Worm (Caenorhabditis elegans) whole organism, early embryonic: ENCODE results near the gene C45G7.4.

Experiments
- B0310.2 ChIP-seq: sonication (generic microtip); optimal IDR thresholded peaks from 2 replicates; lab custom pipeline; 2016; ENCODE audit warnings: mild to moderate bottlenecking, missing genetic modification characterization, missing compliant biosample characterization
- F13C5.2 ChIP-seq: sonication (generic microtip); optimal IDR thresholded peaks from 2 replicates; lab custom pipeline; 2017; ENCODE audit warnings: mild to moderate bottlenecking, missing genetic modification characterization, inconsistent platforms, missing compliant biosample characterization
- aly-1 ChIP-seq: sonication (generic microtip); optimal IDR thresholded peaks from 2 replicates; lab custom pipeline; 2016; ENCODE audit warnings: missing genetic modification characterization, missing compliant biosample characterization
- ama-1 ChIP-seq: fragments of 150-350 bp; optimal IDR thresholded peaks from 2 replicates; lab custom pipeline; 2014
- ceh-13 ChIP-seq: fragments of 200-800 bp; sonication (Bioruptor generic); optimal IDR thresholded peaks from 2 replicates; lab custom pipeline; 2018; ENCODE audit warnings: mild to moderate bottlenecking, missing genetic modification characterization, missing compliant biosample characterization
- ceh-36 ChIP-seq: sonication (generic microtip); optimal IDR thresholded peaks from 2 replicates; lab custom pipeline; 2016; ENCODE audit warnings: missing genetic modification characterization, inconsistent platforms, missing compliant biosample characterization
- ets-7 ChIP-seq: sonication (generic microtip); optimal IDR thresholded peaks from 2 replicates; lab custom pipeline; 2016; ENCODE audit warnings: missing genotype, missing genetic modification characterization, missing compliant biosample characterization
- flt-1 ChIP-seq: fragments of 200-800 bp; sonication (Bioruptor generic); IDR thresholded peaks from 2 replicates; pipeline ENCODE4 v1.3.6; 2022; ENCODE audit warnings: missing genetic modification characterization, missing compliant biosample characterization
- hmbx-1 ChIP-seq: sonication (generic microtip); optimal IDR thresholded peaks from 2 replicates; lab custom pipeline; 2016; ENCODE audit warnings: mild to moderate bottlenecking, missing genetic modification characterization, missing compliant biosample characterization
- hnd-1 ChIP-seq: sonication (generic microtip); optimal IDR thresholded peaks from 2 replicates; lab custom pipeline; 2016; ENCODE audit warnings: missing genetic modification characterization, missing compliant biosample characterization
- pes-1 ChIP-seq: fragments of 200-800 bp; sonication (Bioruptor generic); IDR thresholded peaks from 2 replicates; pipeline ENCODE4 v1.3.6; 2022; ENCODE audit warnings: missing genetic modification reagents, missing genetic modification characterization, missing compliant biosample characterization
- scrt-1 ChIP-seq: fragments of 200-800 bp; sonication (Bioruptor generic); IDR thresholded peaks from 2 replicates; pipeline ENCODE4 v1.3.6; 2022; ENCODE audit warnings: missing genetic modification characterization, missing compliant biosample characterization
- sea-1 ChIP-seq: fragments of 200-800 bp; sonication (Bioruptor generic); conservative IDR thresholded peaks from 2 replicates; pipeline ENCODE4 v1.3.6; 2022; ENCODE audit warnings: missing genetic modification characterization, missing compliant biosample characterization
- tbx-11 ChIP-seq: fragments of 200-800 bp; sonication (Bioruptor generic); IDR thresholded peaks from 2 replicates; pipeline ENCODE4 v1.3.6; 2022; ENCODE audit warnings: missing genetic modification characterization, missing compliant biosample characterization
- tbx-37 ChIP-seq: fragments of 200-800 bp; sonication (Bioruptor generic); conservative IDR thresholded peaks from 2 replicates; pipeline ENCODE4 v1.3.6; 2022; ENCODE audit warnings: missing genetic modification reagents, missing genetic modification characterization, missing compliant biosample characterization
- tra-4 ChIP-seq: sonication (generic microtip); optimal IDR thresholded peaks from 2 replicates; lab custom pipeline; 2017; ENCODE audit warnings: missing genetic modification characterization, missing compliant biosample characterization

Gene C45G7.4

ce11 chrIV:2464156-2464555 is 31.4 kb downstream of the C45G7.4 start, which contains the start of gene ilys-3:
ilys-3 (plus strand) TSS chrIV:2464456.
- TF ChIP-seq tbx-37 = no peak
- TF ChIP-seq scrt-1 = no peak
- no peak for TF ChIP-seq tra-4 (tag; lab: Kevin White, UChicago)
- no peak for TF ChIP-seq tbx-11 (GFP tag; lab: Robert Waterston, UW)
- TF ChIP-seq ets-7 (tag; lab: Kevin White, UChicago) = no peak
- no peak for TF ChIP-seq B0310.2 (tag; lab: Kevin White, UChicago)
- TF ChIP-seq ceh-13 = no peak
- TF ChIP-seq sea-1 (GFP tag; lab: Robert Waterston, UW) = no peak
- no peak for TF ChIP-seq pes-1 (GFP tag; lab: Robert Waterston, UW)
- no peak for TF ChIP-seq flt-1 (GFP tag; lab: Robert Waterston, UW)

- no peak for TF ChIP-seq aly-1 (tag; lab: Kevin White, UChicago)
- TF ChIP-seq flt-1 (GFP tag; lab: Robert Waterston, UW) = no peak
- no peak for TF ChIP-seq F13C5.2 (tag; lab: Kevin White, UChicago)
- no peak for TF ChIP-seq tra-4 (tag; lab: Kevin White, UChicago)
- no peak for TF ChIP-seq ceh-13
- TF ChIP-seq scrt-1 = no peak
- TF ChIP-seq hnd-1 (tag; lab: Kevin White, UChicago) = no peak
- TF ChIP-seq ets-7 (tag; lab: Kevin White, UChicago) = no peak
- TF ChIP-seq tbx-37 = no peak
These were observed 33.5 kb downstream of the C45G7.4 start for ce11 chrIV:2466249-2466648.

ce11 chrIV:2467378-2467777 is 34.6 kb downstream of the C45G7.4 start, which contains the start of gene ilys-2:
ilys-2 (plus strand) TSS chrIV:2467678.
- TF ChIP-seq hmbx-1 (tag; lab: Kevin White, UChicago) = no peak
- TF ChIP-seq F13C5.2 (tag; lab: Kevin White, UChicago) = no peak
- no peak for TF ChIP-seq ets-7 (tag; lab: Kevin White, UChicago)
- TF ChIP-seq tbx-37 = no peak

ce11 chrIV:2470114-2470513 is 37.3 kb downstream of the C45G7.4 start, which contains the start of gene ilys-1:
ilys-1 (plus strand) TSS chrIV:2470414.
- TF ChIP-seq tra-4 (tag; lab: Kevin White, UChicago) = no peak
- no peak for TF ChIP-seq hmbx-1 (tag; lab: Kevin White, UChicago)
- TF ChIP-seq ets-7 (tag; lab: Kevin White, UChicago) = no peak

ce11 chrIV:2476386-2476785 is 43.6 kb downstream of the C45G7.4 start, which contains the start of gene grd-16:
grd-16 (plus strand) TSS chrIV:2476686.
- TF ChIP-seq ets-7 (tag; lab: Kevin White, UChicago) = no peak
- TF ChIP-seq B0310.2 (tag; lab: Kevin White, UChicago) = no peak
- TF ChIP-seq hnd-1 (tag; lab: Kevin White, UChicago) = no peak
- TF ChIP-seq ceh-36 (tag; lab: Kevin White, UChicago) = no peak

ce11 chrIV:2481955-2482354 is 49.2 kb downstream of the C45G7.4 start, which contains the start of gene Y69A2AL.2:
Y69A2AL.2 (plus strand) TSS chrIV:2482255.
- no peak for TF ChIP-seq F13C5.2 (tag; lab: Kevin White, UChicago)
- TF ChIP-seq tra-4 (tag; lab: Kevin White, UChicago) = no peak
- no peak for TF ChIP-seq ama-1 (lab: Kevin White, UChicago)
- TF ChIP-seq ceh-13 = no peak
